Worm (Caenorhabditis elegans): ENCODE measurements around the gene C08F8.2.
A peak's percentile ranks its signal among the peaks of the same experiment; 100 is the strongest.

DNA sequence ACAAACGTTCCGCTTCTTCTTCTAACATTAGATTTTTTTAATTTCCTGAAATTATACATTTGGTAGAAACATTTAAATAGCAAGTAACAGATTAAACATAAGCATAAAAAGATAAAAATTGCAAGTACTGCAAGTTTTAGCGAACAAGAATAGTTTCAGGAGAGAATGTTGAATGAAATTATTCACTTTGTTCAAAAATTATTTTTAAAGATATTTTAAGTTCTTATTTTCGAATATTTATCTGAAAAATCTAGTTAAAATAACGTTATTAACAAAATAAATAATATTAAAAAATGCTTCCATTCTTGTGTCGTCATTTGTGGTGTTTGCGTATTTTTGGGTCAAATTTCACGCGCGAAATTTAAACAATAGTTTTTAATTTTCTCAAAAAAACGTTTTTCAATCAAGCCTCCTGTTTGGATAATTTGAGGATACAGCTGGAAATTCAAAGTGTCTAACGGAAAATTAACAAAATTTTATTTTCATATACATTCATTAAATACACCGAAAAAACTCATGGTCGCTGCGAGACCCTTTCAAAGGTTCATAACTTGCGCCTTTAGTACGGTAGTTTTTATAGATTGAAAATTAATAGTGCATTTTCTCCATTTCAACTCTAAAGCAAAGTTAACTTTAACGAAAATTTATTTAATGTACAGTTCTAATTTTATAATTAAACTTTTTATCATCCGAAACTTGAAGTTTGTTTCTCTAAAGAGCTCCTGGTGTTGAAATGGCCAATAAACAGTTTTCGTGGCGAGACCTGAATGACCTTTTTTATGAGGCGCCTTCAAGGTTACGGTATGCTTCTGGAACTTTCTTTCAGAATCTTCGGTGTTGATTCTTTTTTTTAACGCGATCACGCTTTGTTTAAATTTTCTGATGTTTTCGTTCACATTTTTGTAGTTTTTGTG, 8.2 kb upstream of the C08F8.2 start, which contains the start of gene skih-2:
- TF ChIP-seq dao-5 (tag; optimal IDR thresholded peaks at IDR 0.05), result no peak
- TF ChIP-seq him-1 (tag; optimal IDR thresholded peaks at IDR 0.05), result no peak
- peak; percentile 14 for TF ChIP-seq W03F9.2 (tag; optimal IDR thresholded peaks at IDR 0.05)

Data from whole organism, L4/young adult.